Worm (Caenorhabditis elegans): ENCODE results near the gene srd-66.

- TF ChIP-seq lsy-2 (tag; optimal IDR thresholded peaks at IDR 0.05) (peak; percentile 69), snpc-4 (tag; optimal IDR thresholded peaks at IDR 0.05) (no peak), drap-1 (GFP tag; optimal IDR thresholded peaks at IDR 0.05) (no peak), nhr-237 (tag; optimal IDR thresholded peaks at IDR 0.05) (no peak), mab-5 (tag; optimal IDR thresholded peaks at IDR 0.05) (no peak), lin-13 (tag; optimal IDR thresholded peaks at IDR 0.05) (peak; percentile 35), unc-62 (GFP tag; optimal IDR thresholded peaks at IDR 0.05) (no peak), nhr-12 (tag; optimal IDR thresholded peaks at IDR 0.05) (no peak), nhr-76 (tag; optimal IDR thresholded peaks at IDR 0.05) (no peak), unc-39 (tag; optimal IDR thresholded peaks at IDR 0.05) (no peak), ztf-11 (tag; optimal IDR thresholded peaks at IDR 0.05) (no peak), elt-1 (tag; optimal IDR thresholded peaks at IDR 0.05; ENCODE audit: borderline replicate concordance, insufficient read depth) (no peak), ceh-43 (GFP tag; optimal IDR thresholded peaks at IDR 0.05) (no peak)
These were observed 44.5 kb downstream of the srd-66 start for ce11 chrIII:1937879-1938438.
